Worm (Caenorhabditis elegans) whole organism, L2 larva: ENCODE results near the gene srh-287.

Source experiments
- aly-2 ChIP-seq: fragments of 150-350 bp; optimal IDR thresholded peaks from 2 replicates; lab custom pipeline; 2014; ENCODE audit warnings: missing biosample characterization, missing genetic modification characterization
- ama-1 ChIP-seq: fragments of 150-350 bp; optimal IDR thresholded peaks from 2 replicates; lab custom pipeline; 2018; ENCODE audit warnings: inconsistent platforms
- ceh-82 ChIP-seq: fragments of 150-350 bp; optimal IDR thresholded peaks from 2 replicates; lab custom pipeline; 2014; ENCODE audit warnings: missing biosample characterization, missing genetic modification characterization
- lin-11 ChIP-seq: fragments of 150-350 bp; sonication (generic microtip); optimal IDR thresholded peaks from 2 replicates; lab custom pipeline; 2014; ENCODE audit warnings: missing biosample characterization, missing genetic modification characterization, inconsistent platforms, mixed read lengths
- lin-39 ChIP-seq: fragments of 150-350 bp; optimal IDR thresholded peaks from 2 replicates; lab custom pipeline; 2014; ENCODE audit warnings: missing biosample characterization, missing genetic modification reagents, missing genetic modification characterization
- nhr-12 ChIP-seq: fragments of 150-350 bp; optimal IDR thresholded peaks from 2 replicates; lab custom pipeline; 2014; ENCODE audit warnings: missing biosample characterization, missing genetic modification characterization
- nhr-237 ChIP-seq: fragments of 150-350 bp; optimal IDR thresholded peaks from 2 replicates; lab custom pipeline; 2014; ENCODE audit warnings: missing biosample characterization, missing genetic modification characterization
- nhr-77 ChIP-seq: fragments of 150-350 bp; optimal IDR thresholded peaks from 2 replicates; lab custom pipeline; 2014; ENCODE audit warnings: missing biosample characterization, missing genetic modification characterization
- unc-39 ChIP-seq: fragments of 150-350 bp; optimal IDR thresholded peaks from 2 replicates; lab custom pipeline; 2014; ENCODE audit warnings: missing biosample characterization, missing genetic modification characterization

- no peak for TF ChIP-seq ceh-82
- TF ChIP-seq ama-1 (lab: Kevin White, UChicago), result no peak
- no peak for TF ChIP-seq lin-11 (tag; lab: Kevin White, UChicago)
- no peak for TF ChIP-seq nhr-77
- no peak for TF ChIP-seq nhr-12
- no peak for TF ChIP-seq aly-2 (tag; lab: Kevin White, UChicago)
- TF ChIP-seq lin-39 (tag; lab: Kevin White, UChicago), result no peak
- no peak for TF ChIP-seq unc-39 (tag; lab: Kevin White, UChicago)
- TF ChIP-seq nhr-237 (tag; lab: Kevin White, UChicago), result no peak
These were observed 43.5 kb downstream of the srh-287 start, which contains the start of gene srh-286 for ce11 chrV:17844106-17844505.
